Worm (Caenorhabditis elegans) whole organism, young adult: Measurements from ENCODE around the gene cyp-33C2.

Source experiments
- C17E4.6 ChIP-seq: fragments of 200-800 bp; sonication (Bioruptor generic); IDR thresholded peaks from 2 replicates; pipeline ENCODE4 v1.3.6; 2022; ENCODE audit warnings: missing genetic modification reagents, missing genetic modification characterization, missing compliant biosample characterization
- D2030.7 ChIP-seq: fragments of 200-800 bp; sonication (Bioruptor generic); IDR thresholded peaks from 2 replicates; pipeline ENCODE4 v1.3.6; 2022; ENCODE audit warnings: missing genetic modification reagents, missing genetic modification characterization, missing compliant biosample characterization
- F39B2.1 ChIP-seq: fragments of 200-800 bp; sonication (Bioruptor generic); IDR thresholded peaks from 2 replicates; pipeline ENCODE4 v1.3.6; 2022; ENCODE audit warnings: missing genetic modification reagents, missing genetic modification characterization, missing compliant biosample characterization
- ama-1 ChIP-seq, 3 experiments: fragments of 150-350 bp in 1 of 3; sonication (generic microtip) in 2 of 3; optimal IDR thresholded peaks; 2 replicates each; lab custom pipeline; 2014 to 2018; ENCODE audit warnings: missing biosample characterization in 2 of 3, missing genetic modification characterization in 2 of 3, missing genetic modification reagents in 2 of 3
- madf-10 ChIP-seq: sonication (generic microtip); optimal IDR thresholded peaks from 2 replicates; lab custom pipeline; 2016; ENCODE audit warnings: mild to moderate bottlenecking, missing genetic modification characterization, missing compliant biosample characterization
- zim-3 ChIP-seq: sonication (generic microtip); optimal IDR thresholded peaks from 2 replicates; lab custom pipeline; 2017; ENCODE audit warnings: mild to moderate bottlenecking, missing genetic modification characterization, moderate library complexity, missing compliant biosample characterization

DNA sequence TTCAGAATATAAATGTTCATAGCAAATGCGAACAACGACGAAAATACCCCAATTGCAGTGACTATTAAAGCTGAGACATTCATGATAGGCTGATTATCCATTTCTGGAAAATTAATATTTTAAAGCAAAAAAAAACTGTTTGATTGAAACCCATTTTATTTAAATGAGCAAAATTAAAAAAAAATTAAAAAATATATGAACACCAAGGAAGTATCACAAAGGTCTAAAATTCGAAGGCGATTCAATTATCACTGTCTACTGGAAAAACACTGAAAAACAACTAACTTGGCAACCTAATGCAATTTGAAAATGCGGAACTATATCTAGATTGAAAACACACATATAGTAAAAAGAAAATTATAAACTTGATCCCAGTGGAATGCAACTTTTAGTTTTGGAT lies 7.8 kb downstream of the cyp-33C2 start, which contains the start of gene srbc-42:
- TF ChIP-seq F39B2.1 (GFP tag; lab: Robert Waterston, UW), result no peak
- no peak for TF ChIP-seq ama-1 (optimal IDR thresholded peaks at IDR 0.05; lab: Kevin White, UChicago)
- TF ChIP-seq ama-1 (GFP tag; optimal IDR thresholded peaks at IDR 0.05; lab: Kevin White, UChicago), result no peak
- no peak for TF ChIP-seq madf-10 (tag; lab: Kevin White, UChicago)
- TF ChIP-seq C17E4.6 (GFP tag; lab: Robert Waterston, UW), result no peak
- TF ChIP-seq D2030.7, result no peak
- no peak for TF ChIP-seq zim-3 (tag; lab: Kevin White, UChicago)
